Fruit fly (Drosophila melanogaster): ENCODE data around the gene Traf6.

Gene Traf6

dm6 chrX:8196598-8197228 is 39.5 kb upstream of the Traf6 start (continued):
- TF ChIP-seq H2.0 (GFP tag; IDR thresholded peaks at IDR 0.05) (peak; percentile 58), BEAF-32 (GFP tag; optimal IDR thresholded peaks at IDR 0.05) (no peak), lmd (GFP tag; IDR thresholded peaks at IDR 0.05) (peak; percentile 57), C15 (GFP tag; IDR thresholded peaks at IDR 0.05) (no peak), inv (GFP tag; IDR thresholded peaks at IDR 0.05; ENCODE audit: partially characterized antibody) (no peak), HLH3B (GFP tag; IDR thresholded peaks at IDR 0.05) (peak; percentile 65), CG3065 (GFP tag; optimal IDR thresholded peaks at IDR 0.05) (no peak), Mes4 (GFP tag; optimal IDR thresholded peaks at IDR 0.05) (no peak), CG1024 (GFP tag; IDR thresholded peaks at IDR 0.05) (no peak), Fer3 (tag; optimal IDR thresholded peaks at IDR 0.05) (no peak), CG32772 (GFP tag; IDR thresholded peaks at IDR 0.05) (peak; percentile 54; the same call in 1 of the 2 replicates), wdn (GFP tag; IDR thresholded peaks at IDR 0.05) (no peak), CG4328 (GFP tag; optimal IDR thresholded peaks at IDR 0.05) (no peak), CG31224 (GFP tag; IDR thresholded peaks at IDR 0.05) (no peak), bcd (GFP tag; optimal IDR thresholded peaks at IDR 0.05) (peak; percentile 41), wek (GFP tag; optimal IDR thresholded peaks at IDR 0.05) (no peak), CG2712 (tag; optimal IDR thresholded peaks at IDR 0.05) (peak; percentile 51), CG14860 (GFP tag; IDR thresholded peaks at IDR 0.05; ENCODE audit: partially characterized antibody) (no peak), CG10321 (GFP tag; IDR thresholded peaks at IDR 0.05) (0 out of 2 replicates have a peak, but pooled peaks have one; percentile 8), CG3838 (GFP tag; optimal IDR thresholded peaks at IDR 0.05) (no peak), CG2678 (tag; optimal IDR thresholded peaks at IDR 0.05) (peak; percentile 34), gce (GFP tag; IDR thresholded peaks at IDR 0.05) (no peak), Elba2 (GFP tag; optimal IDR thresholded peaks at IDR 0.05) (no peak), H15 (GFP tag; IDR thresholded peaks at IDR 0.05) (peak; percentile 53; the same call in 1 of the 3 replicates), slbo (GFP tag; IDR thresholded peaks at IDR 0.05) (peak; percentile 57), Rfx (GFP tag; IDR thresholded peaks at IDR 0.05) (peak; percentile 56), ash1 (GFP tag; optimal IDR thresholded peaks at IDR 0.05) (no peak), tin (GFP tag; optimal IDR thresholded peaks at IDR 0.05) (peak; percentile 33), scrt (GFP tag; optimal IDR thresholded peaks at IDR 0.05) (no peak), Abd-B (GFP tag; optimal IDR thresholded peaks at IDR 0.05) (peak; percentile 17), CG13287 (GFP tag; IDR thresholded peaks at IDR 0.05; ENCODE audit: partially characterized antibody) (no peak), sna (GFP tag; IDR thresholded peaks at IDR 0.05; ENCODE audit: partially characterized antibody) (no peak), CG1647 (GFP tag; optimal IDR thresholded peaks at IDR 0.05) (no peak), Oli (tag; optimal IDR thresholded peaks at IDR 0.05) (peak; percentile 59), Sox100B (GFP tag; optimal IDR thresholded peaks at IDR 0.05) (peak; percentile 40), Eip74EF (GFP tag; optimal IDR thresholded peaks at IDR 0.05) (no peak), CG8089 (GFP tag; optimal IDR thresholded peaks at IDR 0.05) (no peak), CG14050 (GFP tag; IDR thresholded peaks at IDR 0.05) (peak; percentile 50; the same call in 2 of the 3 replicates), Med (GFP tag) (peak; percentile 81), CG1233 (GFP tag; optimal IDR thresholded peaks at IDR 0.05) (no peak), CoRest (tag; optimal IDR thresholded peaks at IDR 0.05) (no peak), crc (GFP tag; optimal IDR thresholded peaks at IDR 0.05) (no peak), CG4282 (GFP tag; optimal IDR thresholded peaks at IDR 0.05) (no peak), kah (GFP tag; optimal IDR thresholded peaks at IDR 0.05) (peak; percentile 24), CG17912 (GFP tag; optimal IDR thresholded peaks at IDR 0.05) (no peak), CG12769 (tag; optimal IDR thresholded peaks at IDR 0.05) (peak; percentile 59), tgo (GFP tag; IDR thresholded peaks at IDR 0.05) (peak; percentile 52; the same call in 2 of the 3 replicates), ems (GFP tag; optimal IDR thresholded peaks at IDR 0.05) (peak; percentile 12), CG9609 (GFP tag; optimal IDR thresholded peaks at IDR 0.05) (no peak), fd102C (GFP tag; optimal IDR thresholded peaks at IDR 0.05) (no peak)

All from whole organism, embryonic.